Worm (Caenorhabditis elegans) whole organism, L3 larva: ENCODE results near the gene sri-57.

Source experiments
- R02D3.7 ChIP-seq: fragments of 150-350 bp; optimal IDR thresholded peaks from 2 replicates; lab custom pipeline; 2014; ENCODE audit warnings: missing biosample characterization, missing genetic modification characterization
- ZK546.5 ChIP-seq: sonication (generic microtip); optimal IDR thresholded peaks from 2 replicates; lab custom pipeline; 2017; ENCODE audit warnings: missing biosample characterization, missing genetic modification characterization
- ceh-16 ChIP-seq: sonication (generic microtip); optimal IDR thresholded peaks from 2 replicates; lab custom pipeline; 2017; ENCODE audit warnings: missing biosample characterization, missing genetic modification characterization
- ceh-28 ChIP-seq: fragments of 150-350 bp; optimal IDR thresholded peaks from 2 replicates; lab custom pipeline; 2014; ENCODE audit warnings: missing biosample characterization, missing genetic modification reagents, missing genetic modification characterization
- ceh-82 ChIP-seq: fragments of 150-350 bp; optimal IDR thresholded peaks from 2 replicates; lab custom pipeline; 2014; ENCODE audit warnings: missing biosample characterization, missing genetic modification characterization
- daf-12 ChIP-seq: fragments of 150-350 bp; optimal IDR thresholded peaks from 2 replicates; lab custom pipeline; 2014; ENCODE audit warnings: missing biosample characterization, missing genetic modification reagents, missing genetic modification characterization
- egl-27 ChIP-seq: sonication (generic microtip); optimal IDR thresholded peaks from 4 replicates; lab custom pipeline; 2017; ENCODE audit warnings: missing biosample characterization, missing genetic modification reagents, missing genetic modification characterization
- egl-5 ChIP-seq: fragments of 150-350 bp; optimal IDR thresholded peaks from 2 replicates; lab custom pipeline; 2017; ENCODE audit warnings: missing biosample characterization, missing genetic modification reagents, missing genetic modification characterization, inconsistent platforms
- elt-1 ChIP-seq: fragments of 150-350 bp; optimal IDR thresholded peaks from 2 replicates; lab custom pipeline; 2014; ENCODE audit warnings: missing biosample characterization, missing genetic modification characterization
- elt-2 ChIP-seq: sonication (generic microtip); optimal IDR thresholded peaks from 2 replicates; lab custom pipeline; 2016; ENCODE audit warnings: missing genetic modification reagents, mild to moderate bottlenecking, missing genetic modification characterization, missing compliant biosample characterization
- eor-1 ChIP-seq, 2 experiments: fragments of 150-350 bp; optimal IDR thresholded peaks; 2 replicates each; lab custom pipeline; 2014 to 2018; ENCODE audit warnings: missing biosample characterization in 2 of 2, missing genetic modification characterization in 2 of 2
- fkh-10 ChIP-seq: sonication (generic microtip); optimal IDR thresholded peaks from 2 replicates; lab custom pipeline; 2017; ENCODE audit warnings: missing biosample characterization, missing genetic modification reagents, missing genetic modification characterization
- fkh-2 ChIP-seq: fragments of 150-350 bp; optimal IDR thresholded peaks from 2 replicates; lab custom pipeline; 2014; ENCODE audit warnings: missing biosample characterization, missing genetic modification reagents, missing genetic modification characterization
- hmg-11 ChIP-seq: sonication (generic microtip); optimal IDR thresholded peaks from 2 replicates; lab custom pipeline; 2016; ENCODE audit warnings: missing genetic modification characterization, missing compliant biosample characterization
- jun-1 ChIP-seq: fragments of 150-350 bp; optimal IDR thresholded peaks from 2 replicates; lab custom pipeline; 2014; ENCODE audit warnings: missing biosample characterization, missing genetic modification reagents, missing genetic modification characterization
- lin-15B ChIP-seq: fragments of 150-350 bp; optimal IDR thresholded peaks from 2 replicates; lab custom pipeline; 2014; ENCODE audit warnings: missing biosample characterization, missing genetic modification characterization
- lin-39 ChIP-seq: fragments of 150-350 bp; optimal IDR thresholded peaks from 2 replicates; lab custom pipeline; 2018; ENCODE audit warnings: missing biosample characterization, missing genetic modification reagents, missing genetic modification characterization
- lsy-12 ChIP-seq: sonication (generic microtip); optimal IDR thresholded peaks from 2 replicates; lab custom pipeline; 2016; ENCODE audit warnings: mild to moderate bottlenecking, missing genetic modification characterization, missing compliant biosample characterization
- mdl-1 ChIP-seq: fragments of 150-350 bp; optimal IDR thresholded peaks from 2 replicates; lab custom pipeline; 2014; ENCODE audit warnings: missing biosample characterization, missing genetic modification characterization
- nfya-1 ChIP-seq: sonication (generic microtip); optimal IDR thresholded peaks from 2 replicates; lab custom pipeline; 2017; ENCODE audit warnings: missing genetic modification characterization, mild to moderate bottlenecking, missing compliant biosample characterization, antibody characterized with exemption, moderate library complexity; ENCODE audit not compliant: insufficient read depth
- nhr-11 ChIP-seq: fragments of 150-350 bp; optimal IDR thresholded peaks from 2 replicates; lab custom pipeline; 2014; ENCODE audit warnings: missing biosample characterization, missing genetic modification characterization
- nhr-23 ChIP-seq: fragments of 150-350 bp; optimal IDR thresholded peaks from 2 replicates; lab custom pipeline; 2014; ENCODE audit warnings: missing biosample characterization, missing genetic modification reagents, missing genetic modification characterization
- nhr-25 ChIP-seq: sonication (generic microtip); optimal IDR thresholded peaks from 2 replicates; lab custom pipeline; 2017; ENCODE audit warnings: missing biosample characterization, missing genetic modification characterization
- nhr-28 ChIP-seq: fragments of 150-350 bp; optimal IDR thresholded peaks from 2 replicates; lab custom pipeline; 2014; ENCODE audit warnings: missing biosample characterization, missing genetic modification characterization
- nhr-67 ChIP-seq: fragments of 150-350 bp; optimal IDR thresholded peaks from 2 replicates; lab custom pipeline; 2014; ENCODE audit warnings: missing biosample characterization, missing genetic modification characterization
- nhr-76 ChIP-seq: fragments of 150-350 bp; sonication (generic microtip); optimal IDR thresholded peaks from 5 replicates; lab custom pipeline; 2014; ENCODE audit warnings: missing biosample characterization, missing genetic modification characterization
- nhr-77 ChIP-seq: fragments of 150-350 bp; optimal IDR thresholded peaks from 2 replicates; lab custom pipeline; 2014; ENCODE audit warnings: missing biosample characterization, missing genetic modification characterization
- pqm-1 ChIP-seq: fragments of 150-350 bp; optimal IDR thresholded peaks from 2 replicates; lab custom pipeline; 2017; ENCODE audit warnings: missing biosample characterization, missing genetic modification characterization, inconsistent platforms
- snpc-4 ChIP-seq: fragments of 150-350 bp; optimal IDR thresholded peaks from 2 replicates; lab custom pipeline; 2014; ENCODE audit warnings: missing biosample characterization, missing genetic modification characterization
- unc-62 ChIP-seq: fragments of 150-350 bp; sonication (generic microtip); optimal IDR thresholded peaks from 4 replicates; lab custom pipeline; 2014; ENCODE audit warnings: missing biosample characterization, missing genetic modification reagents, missing genetic modification characterization
- zag-1 ChIP-seq: fragments of 150-350 bp; optimal IDR thresholded peaks from 2 replicates; lab custom pipeline; 2014; ENCODE audit warnings: missing biosample characterization, missing genetic modification characterization
- ztf-11 ChIP-seq: fragments of 150-350 bp; optimal IDR thresholded peaks from 2 replicates; lab custom pipeline; 2014; ENCODE audit warnings: missing biosample characterization, missing genetic modification characterization

Gene sri-57

DNA sequence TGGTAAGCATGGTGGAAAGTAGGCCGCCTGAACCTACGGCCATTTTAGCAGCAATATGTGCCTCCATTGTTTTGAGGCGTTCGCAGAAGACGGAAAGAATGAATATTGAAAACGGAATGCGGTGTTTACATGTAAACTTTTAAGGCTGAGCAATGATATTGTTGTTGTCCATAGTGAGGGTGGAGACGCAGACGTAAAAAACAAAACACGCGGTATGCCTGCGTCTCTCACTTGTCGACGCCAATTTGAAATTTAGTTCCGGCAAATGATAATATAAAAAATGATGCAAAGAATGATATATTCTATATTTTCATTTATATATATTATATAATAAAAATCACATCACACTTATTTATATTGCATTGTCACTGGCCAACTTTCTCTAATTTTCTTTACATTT lies 35.7 kb upstream of the sri-57 start, which contains the start of gene Y47G7B.2:
Gene Y47G7B.2, minus strand, starts transcription at position 143 of the 400 bp plus-strand sequence.
- TF ChIP-seq lin-39 (peak; percentile 16), elt-2 (tag; lab: Kevin White, UChicago) (peak; percentile 23), egl-5 (tag; lab: Kevin White, UChicago) (peak; percentile 15), lin-15B (tag; lab: Kevin White, UChicago) (no peak)

DNA sequence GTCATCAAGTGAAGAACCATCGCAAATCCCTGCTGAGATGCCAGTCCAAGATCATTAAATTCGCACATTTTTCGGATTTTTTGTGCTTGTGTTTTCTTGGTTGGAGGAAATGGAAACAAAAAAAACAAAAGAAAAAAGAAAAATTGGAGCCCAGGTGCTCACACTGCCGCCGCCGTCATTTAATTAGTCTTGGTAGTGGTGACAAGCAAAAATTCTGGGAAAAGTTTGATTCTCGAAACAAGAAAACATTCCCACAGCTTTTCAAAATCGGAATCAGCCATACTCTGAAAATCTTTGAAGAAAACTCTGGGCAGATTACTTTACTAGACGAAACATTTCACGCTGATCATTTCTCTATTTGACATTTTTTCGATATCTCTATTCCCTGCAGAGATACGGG lies 33.0 kb upstream of the sri-57 start, which contains the start of gene srh-128:
Gene srh-128, minus strand, starts transcription at position 101 of the 400 bp plus-strand sequence.
- TF ChIP-seq nhr-77 (tag; lab: Kevin White, UChicago), result no peak
- no peak for TF ChIP-seq nhr-11
- no peak for TF ChIP-seq ZK546.5
- TF ChIP-seq fkh-2, result no peak
- no peak for TF ChIP-seq nhr-67 (tag; lab: Kevin White, UChicago)
- TF ChIP-seq elt-2 (tag; lab: Kevin White, UChicago), result no peak
- no peak for TF ChIP-seq ztf-11 (tag; lab: Kevin White, UChicago)
- no peak for TF ChIP-seq nhr-25 (tag; lab: Kevin White, UChicago)
- no peak for TF ChIP-seq daf-12 (tag; lab: Kevin White, UChicago)
- no peak for TF ChIP-seq R02D3.7
- TF ChIP-seq pqm-1 (tag; lab: Kevin White, UChicago), result no peak
- TF ChIP-seq ceh-28, result no peak
- TF ChIP-seq unc-62 (GFP tag; lab: Kevin White, UChicago), result no peak
- TF ChIP-seq lsy-12 (tag; lab: Kevin White, UChicago), result no peak
- TF ChIP-seq ceh-82 (tag; lab: Kevin White, UChicago), result no peak
- no peak for TF ChIP-seq egl-27 (tag; lab: Kevin White, UChicago)

ce11 chrII:2702757-2703156 lies 30.5 kb upstream of the sri-57 start, which contains the start of gene sri-60:
TSS of gene sri-60 (minus strand) at chrII:2702857.
- TF ChIP-seq elt-2 (tag; lab: Kevin White, UChicago), result no peak
- TF ChIP-seq nhr-23 (tag; lab: Kevin White, UChicago), result no peak
- TF ChIP-seq nfya-1 (tag; lab: Kevin White, UChicago), result no peak
- no peak for TF ChIP-seq lin-39

ce11 chrII:2700229-2700628 lies 28.0 kb upstream of the sri-57 start, which contains the start of gene sri-61:
TSS of gene sri-61 (minus strand) at chrII:2700329.
- TF ChIP-seq hmg-11 (tag; lab: Kevin White, UChicago) (no peak), snpc-4 (tag; lab: Kevin White, UChicago) (no peak), ceh-16 (tag; lab: Kevin White, UChicago) (no peak), nhr-67 (tag; lab: Kevin White, UChicago) (no peak), lin-15B (tag; lab: Kevin White, UChicago) (no peak), elt-1 (no peak), ceh-82 (tag; lab: Kevin White, UChicago) (no peak), R02D3.7 (no peak), nhr-76 (no peak)
- TF ChIP-seq, all 47 proteins: peak for 0

DNA sequence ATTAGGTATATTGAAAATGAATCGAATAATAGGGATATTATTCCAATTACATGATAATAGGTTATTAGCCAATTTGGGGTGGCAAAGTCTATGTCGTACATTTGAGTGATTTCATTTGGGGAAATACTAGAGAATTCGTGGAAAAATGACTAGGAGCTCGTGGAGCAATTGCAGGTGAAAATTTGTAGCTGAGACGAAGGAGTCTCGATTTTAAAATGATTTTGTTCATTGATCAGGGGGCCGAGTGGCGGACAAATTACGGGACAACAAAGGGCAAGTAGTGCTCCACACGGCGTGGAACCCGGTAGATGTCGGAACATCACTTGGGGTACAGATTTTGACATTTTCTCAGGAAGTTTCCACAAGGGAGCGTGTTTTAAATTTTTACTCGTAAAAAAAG lies 26.2 kb upstream of the sri-57 start, which contains the start of gene sri-62:
Gene sri-62, minus strand, starts transcription at position 101 of the 400 bp plus-strand sequence.
- TF ChIP-seq unc-62 (GFP tag; lab: Kevin White, UChicago) (no peak), nfya-1 (tag; lab: Kevin White, UChicago) (no peak), nhr-23 (tag; lab: Kevin White, UChicago) (no peak), eor-1 (tag; optimal IDR thresholded peaks at IDR 0.05; lab: Kevin White, UChicago) (no peak), R02D3.7 (no peak), jun-1 (tag; lab: Kevin White, UChicago) (no peak), nhr-11 (no peak), snpc-4 (tag; lab: Kevin White, UChicago) (no peak), ceh-16 (tag; lab: Kevin White, UChicago) (no peak), zag-1 (tag; lab: Kevin White, UChicago) (no peak), pqm-1 (tag; lab: Kevin White, UChicago) (no peak), daf-12 (tag; lab: Kevin White, UChicago) (no peak), mdl-1 (tag; lab: Kevin White, UChicago) (no peak), nhr-28 (tag; lab: Kevin White, UChicago) (no peak), ceh-82 (tag; lab: Kevin White, UChicago) (no peak), elt-1 (no peak)

- TF ChIP-seq fkh-10 (GFP tag; lab: Kevin White, UChicago) (peak; percentile 56), nhr-23 (tag; lab: Kevin White, UChicago) (no peak), R02D3.7 (no peak), lsy-12 (tag; lab: Kevin White, UChicago) (no peak), lin-39 (no peak)
Observed at ce11 chrII:2695079-2695478, 22.9 kb upstream of the sri-57 start.
